Fruit fly (Drosophila melanogaster) whole organism, wandering third instar larva: ENCODE data around the gene CG14024.

Source experiments
- Dfd ChIP-seq: fragments of >200 bp; optimal IDR thresholded peaks from 2 replicates; lab custom pipeline; 2017; ENCODE audit warnings: missing biosample characterization, missing genetic modification characterization
- Dif ChIP-seq: fragments of 200-275, 200-300 bp; sonication (Bioruptor generic); optimal IDR thresholded peaks from 2 replicates; lab custom pipeline; 2018; ENCODE audit warnings: missing biosample characterization, missing genetic modification characterization; ENCODE audit not compliant: partially characterized antibody
- Hnf4 ChIP-seq: fragments of 200-800 bp; sonication (Bioruptor generic); optimal IDR thresholded peaks from 2 replicates; lab custom pipeline; 2016; ENCODE audit warnings: missing biosample characterization, mild to moderate bottlenecking, missing genetic modification characterization
- OdsH ChIP-seq: fragments of 200-800 bp; sonication (Bioruptor generic); optimal IDR thresholded peaks from 2 replicates; lab custom pipeline; 2016; ENCODE audit warnings: missing biosample characterization, mild to moderate bottlenecking, missing genetic modification characterization
- Sp1 ChIP-seq: fragments of 200-800 bp; sonication (Bioruptor generic); optimal IDR thresholded peaks from 3 replicates; lab custom pipeline; 2019; ENCODE audit warnings: missing biosample characterization, mild to moderate bottlenecking, missing genetic modification characterization, moderate library complexity
- dmrt93B ChIP-seq: fragments of 200-800 bp; sonication (Bioruptor generic); optimal IDR thresholded peaks from 2 replicates; lab custom pipeline; 2018; ENCODE audit warnings: missing biosample characterization, mild to moderate bottlenecking, missing genetic modification characterization
- dsf ChIP-seq: sonication (Bioruptor generic); optimal IDR thresholded peaks from 2 replicates; lab custom pipeline; 2016; ENCODE audit warnings: missing biosample characterization, missing genetic modification characterization, borderline replicate concordance
- fru ChIP-seq: fragments of 200-800 bp; sonication (Bioruptor generic); optimal IDR thresholded peaks from 3 replicates; lab custom pipeline; 2016; ENCODE audit warnings: missing biosample characterization, mild to moderate bottlenecking, missing genetic modification characterization
- h ChIP-seq: fragments of 200-800 bp; sonication (Bioruptor generic); optimal IDR thresholded peaks from 3 replicates; lab custom pipeline; 2016; ENCODE audit warnings: missing biosample characterization, mild to moderate bottlenecking, missing genetic modification characterization
- pan ChIP-seq: fragments of >200 bp; optimal IDR thresholded peaks from 2 replicates; lab custom pipeline; 2017

dm6 chr2L:5296672-5297288 lies 17.9 kb downstream of the CG14024 start:
- TF ChIP-seq dmrt93B (no peak), Dfd (no peak), h (GFP tag; lab: Kevin White, UChicago) (no peak), Sp1 (GFP tag; lab: Kevin White, UChicago) (no peak), fru (GFP tag; lab: Kevin White, UChicago) (peak; percentile 32), Dif (peak; percentile 83), Hnf4 (GFP tag; lab: Kevin White, UChicago) (no peak), OdsH (no peak), pan (lab: Kevin White, UChicago) (no peak), dsf (GFP tag; lab: Kevin White, UChicago) (no peak)
